Fruit fly (Drosophila melanogaster): ENCODE results near the gene Dcr-1.

DNA sequence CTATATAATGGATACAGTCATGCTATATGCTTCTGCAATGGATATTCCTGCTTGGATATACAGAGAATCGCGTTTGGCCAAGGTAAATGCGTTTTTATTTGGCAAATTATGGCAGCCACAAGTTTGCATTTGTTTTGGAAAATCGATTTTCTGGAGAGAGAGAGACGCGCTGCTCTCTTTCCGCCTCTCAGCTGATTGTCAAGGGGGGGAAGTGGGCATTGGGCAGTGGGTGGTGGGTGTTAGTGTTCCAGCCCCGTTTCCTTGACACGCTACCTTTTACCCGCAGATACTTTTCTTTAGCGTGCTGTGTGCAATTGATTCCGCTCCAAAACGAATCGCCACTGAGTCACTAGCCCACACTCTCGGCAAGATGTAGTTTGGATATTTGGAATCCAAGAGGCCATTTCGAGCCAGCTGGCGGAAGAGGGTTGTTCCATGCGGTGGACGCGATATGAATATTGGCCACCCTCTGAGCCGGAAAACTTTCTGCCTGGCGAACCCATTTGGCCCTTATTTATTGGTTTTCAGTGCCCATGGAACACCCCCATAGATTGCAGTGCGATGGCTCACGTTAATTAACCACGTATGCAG, 14.4 kb upstream of the Dcr-1 start:
- TF ChIP-seq ken (GFP tag; IDR thresholded peaks at IDR 0.05) (no peak), YL-1 (GFP tag; optimal IDR thresholded peaks at IDR 0.05) (no peak), Dbx (GFP tag; IDR thresholded peaks at IDR 0.05) (no peak), al (GFP tag; IDR thresholded peaks at IDR 0.05) (no peak), Drgx (GFP tag; IDR thresholded peaks at IDR 0.05) (0 out of 2 replicates have a peak, but pooled peaks have one; percentile 8), slbo (GFP tag; IDR thresholded peaks at IDR 0.05) (0 out of 2 replicates have a peak, but pooled peaks have one; percentile 4), ham (GFP tag; IDR thresholded peaks at IDR 0.05) (no peak), amos (GFP tag; IDR thresholded peaks at IDR 0.05; ENCODE audit: partially characterized antibody) (no peak), Vsx1 (GFP tag; optimal IDR thresholded peaks at IDR 0.05) (no peak), CG12744 (GFP tag; optimal IDR thresholded peaks at IDR 0.05) (no peak)
